Worm (Caenorhabditis elegans) whole organism, late embryonic: ENCODE measurements around the gene ugt-42.

Source experiments
- C38D4.7 ChIP-seq: fragments of 200-800 bp; sonication (Bioruptor generic); optimal IDR thresholded peaks from 2 replicates; lab custom pipeline; 2018; ENCODE audit warnings: mild to moderate bottlenecking, missing genetic modification characterization, moderate library complexity, missing compliant biosample characterization
- F13H6.1 ChIP-seq: sonication (generic microtip); optimal IDR thresholded peaks from 2 replicates; lab custom pipeline; 2016; ENCODE audit warnings: missing genetic modification characterization, missing compliant biosample characterization
- Y22D7AL.16 ChIP-seq: sonication (generic microtip); optimal IDR thresholded peaks from 2 replicates; lab custom pipeline; 2016; ENCODE audit warnings: missing genetic modification characterization, missing compliant biosample characterization
- ama-1 ChIP-seq: fragments of 150-350 bp; optimal IDR thresholded peaks from 2 replicates; lab custom pipeline; 2014
- ceh-30 ChIP-seq: fragments of 150-350 bp; optimal IDR thresholded peaks from 2 replicates; lab custom pipeline; 2014; ENCODE audit warnings: missing biosample characterization, missing genetic modification characterization
- ceh-45 ChIP-seq: fragments of 200-800 bp; sonication (Bioruptor generic); IDR thresholded peaks from 2 replicates; pipeline ENCODE4 v1.3.6; 2022; ENCODE audit warnings: missing genetic modification reagents, missing genetic modification characterization, missing compliant biosample characterization
- ceh-9 ChIP-seq: sonication (generic microtip); optimal IDR thresholded peaks from 2 replicates; lab custom pipeline; 2016; ENCODE audit warnings: mild to moderate bottlenecking, missing genetic modification characterization, inconsistent platforms, missing compliant biosample characterization
- dmd-4 ChIP-seq: sonication (generic microtip); optimal IDR thresholded peaks from 2 replicates; lab custom pipeline; 2016; ENCODE audit warnings: borderline replicate concordance, missing genetic modification characterization, missing compliant biosample characterization
- dve-1 ChIP-seq: sonication (generic microtip); optimal IDR thresholded peaks from 2 replicates; lab custom pipeline; 2017; ENCODE audit warnings: antibody characterized with exemption, mild to moderate bottlenecking, missing genetic modification characterization, missing compliant biosample characterization
- elt-2 ChIP-seq: sonication (generic microtip); optimal IDR thresholded peaks from 2 replicates; lab custom pipeline; 2016; ENCODE audit warnings: missing genetic modification reagents, missing genetic modification characterization, missing compliant biosample characterization
- elt-4 ChIP-seq: sonication (generic microtip); optimal IDR thresholded peaks from 2 replicates; lab custom pipeline; 2016; ENCODE audit warnings: missing genetic modification characterization, missing compliant biosample characterization
- ets-4 ChIP-seq: sonication (generic microtip); optimal IDR thresholded peaks from 2 replicates; lab custom pipeline; 2016; ENCODE audit warnings: missing genetic modification characterization, missing compliant biosample characterization
- fax-1 ChIP-seq: sonication (generic microtip); optimal IDR thresholded peaks from 2 replicates; lab custom pipeline; 2016; ENCODE audit warnings: missing genotype, missing genetic modification characterization, missing compliant biosample characterization
- fkh-10 ChIP-seq: fragments of 150-350 bp; optimal IDR thresholded peaks from 2 replicates; lab custom pipeline; 2014; ENCODE audit warnings: missing biosample characterization, missing genetic modification reagents, missing genetic modification characterization
- fkh-6 ChIP-seq: sonication (generic microtip); optimal IDR thresholded peaks from 2 replicates; lab custom pipeline; 2016; ENCODE audit warnings: missing genetic modification characterization, missing compliant biosample characterization
- gmeb-2 ChIP-seq: sonication (generic microtip); optimal IDR thresholded peaks from 2 replicates; lab custom pipeline; 2016; ENCODE audit warnings: missing genetic modification characterization, inconsistent platforms, missing compliant biosample characterization
- hlh-30 ChIP-seq: sonication (generic microtip); optimal IDR thresholded peaks from 2 replicates; lab custom pipeline; 2017; ENCODE audit warnings: antibody characterized with exemption, missing genetic modification characterization, missing compliant biosample characterization; ENCODE audit not compliant: insufficient read depth
- lim-6 ChIP-seq: sonication (generic microtip); optimal IDR thresholded peaks from 2 replicates; lab custom pipeline; 2016; ENCODE audit warnings: missing genetic modification characterization, missing compliant biosample characterization
- lin-11 ChIP-seq: fragments of 200-800 bp; sonication (Bioruptor generic); optimal IDR thresholded peaks from 2 replicates; lab custom pipeline; 2018; ENCODE audit warnings: mild to moderate bottlenecking, missing genetic modification characterization, missing compliant biosample characterization
- nfya-1 ChIP-seq: sonication (generic microtip); optimal IDR thresholded peaks from 2 replicates; lab custom pipeline; 2017; ENCODE audit warnings: missing genetic modification characterization, mild to moderate bottlenecking, missing compliant biosample characterization, antibody characterized with exemption, moderate library complexity
- nhr-232 ChIP-seq: sonication (generic microtip); optimal IDR thresholded peaks from 2 replicates; lab custom pipeline; 2016; ENCODE audit warnings: missing genetic modification characterization, missing compliant biosample characterization
- pag-3 ChIP-seq: sonication (generic microtip); optimal IDR thresholded peaks from 2 replicates; lab custom pipeline; 2016; ENCODE audit warnings: missing compliant biosample characterization, missing genetic modification characterization, borderline replicate concordance
- pat-9 ChIP-seq: fragments of 200-800 bp; sonication (Bioruptor generic); optimal IDR thresholded peaks from 2 replicates; lab custom pipeline; 2018; ENCODE audit warnings: mild to moderate bottlenecking, missing genetic modification characterization, moderate library complexity, missing compliant biosample characterization
- pax-1 ChIP-seq: fragments of 150-350 bp; optimal IDR thresholded peaks from 2 replicates; lab custom pipeline; 2014; ENCODE audit warnings: missing biosample characterization, missing genetic modification characterization
- pha-4 ChIP-seq: fragments of 150-350 bp; optimal IDR thresholded peaks from 2 replicates; lab custom pipeline; 2018; ENCODE audit warnings: missing biosample characterization, missing genetic modification reagents, missing genetic modification characterization
- ref-2 ChIP-seq: sonication (generic microtip); optimal IDR thresholded peaks from 2 replicates; lab custom pipeline; 2016; ENCODE audit warnings: missing genetic modification characterization, missing compliant biosample characterization
- rnt-1 ChIP-seq: sonication (generic microtip); optimal IDR thresholded peaks from 2 replicates; lab custom pipeline; 2016; ENCODE audit warnings: missing genetic modification characterization, missing compliant biosample characterization
- sdc-2 ChIP-seq: sonication (generic microtip); optimal IDR thresholded peaks from 2 replicates; lab custom pipeline; 2016; ENCODE audit warnings: missing genotype, missing genetic modification characterization, missing compliant biosample characterization
- sox-2 ChIP-seq: fragments of 200-800 bp; sonication (Bioruptor generic); IDR thresholded peaks from 2 replicates; pipeline ENCODE4 v1.3.6; 2022; ENCODE audit warnings: missing genetic modification reagents, missing genetic modification characterization, missing compliant biosample characterization
- syd-9 ChIP-seq: sonication (generic microtip); optimal IDR thresholded peaks from 2 replicates; lab custom pipeline; 2016; ENCODE audit warnings: mild to moderate bottlenecking, missing genetic modification characterization, moderate library complexity, missing compliant biosample characterization
- tbx-2 ChIP-seq: sonication (generic microtip); optimal IDR thresholded peaks from 2 replicates; lab custom pipeline; 2016; ENCODE audit warnings: missing genetic modification characterization, missing compliant biosample characterization
- ttx-3 ChIP-seq: sonication (generic microtip); optimal IDR thresholded peaks from 2 replicates; lab custom pipeline; 2016; ENCODE audit warnings: missing genetic modification reagents, missing genetic modification characterization, missing compliant biosample characterization
- unc-42 ChIP-seq: sonication (generic microtip); optimal IDR thresholded peaks from 2 replicates; lab custom pipeline; 2016; ENCODE audit warnings: missing genotype, missing genetic modification characterization, missing compliant biosample characterization
- unc-55 ChIP-seq: sonication (generic microtip); optimal IDR thresholded peaks from 2 replicates; lab custom pipeline; 2017; ENCODE audit warnings: missing biosample characterization, missing genetic modification reagents, missing genetic modification characterization

Gene ugt-42

ce11 chrV:671342-671741, 24.4 kb downstream of the ugt-42 start, which contains the start of gene sru-24:
TSS of gene sru-24 (minus strand) at chrV:671442.
- no peak for TF ChIP-seq pat-9 (tag; lab: Kevin White, UChicago)
- no peak for TF ChIP-seq rnt-1 (tag; lab: Kevin White, UChicago)
- no peak for TF ChIP-seq pax-1 (tag; lab: Kevin White, UChicago)
- no peak for TF ChIP-seq fkh-10
- TF ChIP-seq dve-1 (tag; lab: Kevin White, UChicago): no peak
- TF ChIP-seq pag-3: no peak
- TF ChIP-seq C38D4.7 (GFP tag; lab: Kevin White, UChicago): no peak

DNA sequence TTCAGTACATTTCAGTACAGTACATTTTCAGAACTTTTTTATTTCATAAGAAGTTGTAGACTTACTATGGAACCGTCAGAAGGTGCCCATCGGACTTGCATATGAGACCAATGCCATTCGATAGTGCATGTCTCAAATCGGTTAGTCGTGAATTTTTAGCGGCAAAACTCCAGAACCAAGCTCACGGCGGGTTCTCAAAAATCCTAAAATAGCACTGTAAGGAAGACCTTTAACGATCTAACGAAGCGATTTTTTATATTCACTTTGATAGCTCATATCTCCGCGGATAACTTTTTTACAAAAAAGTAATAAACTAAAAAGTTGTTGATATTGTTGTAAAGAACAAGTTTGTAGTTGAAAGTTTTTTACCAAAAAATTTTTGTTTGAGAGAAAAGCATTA, 27.2 kb downstream of the ugt-42 start, which contains the start of gene sru-25:
sru-25 (minus strand) TSS at position 101 of the 400 bp plus-strand sequence.
- no peak for TF ChIP-seq elt-4 (tag; lab: Kevin White, UChicago)
- TF ChIP-seq Y22D7AL.16: no peak
- TF ChIP-seq sox-2 (GFP tag; lab: Robert Waterston, UW): no peak
- no peak for TF ChIP-seq sdc-2 (tag; lab: Kevin White, UChicago)
- TF ChIP-seq ceh-30 (tag; lab: Kevin White, UChicago): no peak
- TF ChIP-seq pha-4 (tag; lab: Kevin White, UChicago): no peak
- no peak for TF ChIP-seq fkh-6 (tag; lab: Kevin White, UChicago)
- no peak for TF ChIP-seq ama-1 (lab: Kevin White, UChicago)
- no peak for TF ChIP-seq fax-1 (tag; lab: Kevin White, UChicago)
- TF ChIP-seq syd-9 (tag; lab: Kevin White, UChicago): no peak
- TF ChIP-seq nhr-232 (tag; lab: Kevin White, UChicago): no peak
- no peak for TF ChIP-seq ceh-45
- no peak for TF ChIP-seq rnt-1 (tag; lab: Kevin White, UChicago)
- TF ChIP-seq, all 69 proteins: peak for 0

- TF ChIP-seq unc-55 (GFP tag; lab: Kevin White, UChicago) (no peak), sdc-2 (tag; lab: Kevin White, UChicago) (no peak), F13H6.1 (tag; lab: Kevin White, UChicago) (no peak), dve-1 (tag; lab: Kevin White, UChicago) (no peak), gmeb-2 (tag; lab: Kevin White, UChicago) (no peak), unc-42 (no peak), ceh-9 (tag; lab: Kevin White, UChicago) (no peak)
Observed at ce11 chrV:676090-676489, 29.1 kb downstream of the ugt-42 start.

DNA sequence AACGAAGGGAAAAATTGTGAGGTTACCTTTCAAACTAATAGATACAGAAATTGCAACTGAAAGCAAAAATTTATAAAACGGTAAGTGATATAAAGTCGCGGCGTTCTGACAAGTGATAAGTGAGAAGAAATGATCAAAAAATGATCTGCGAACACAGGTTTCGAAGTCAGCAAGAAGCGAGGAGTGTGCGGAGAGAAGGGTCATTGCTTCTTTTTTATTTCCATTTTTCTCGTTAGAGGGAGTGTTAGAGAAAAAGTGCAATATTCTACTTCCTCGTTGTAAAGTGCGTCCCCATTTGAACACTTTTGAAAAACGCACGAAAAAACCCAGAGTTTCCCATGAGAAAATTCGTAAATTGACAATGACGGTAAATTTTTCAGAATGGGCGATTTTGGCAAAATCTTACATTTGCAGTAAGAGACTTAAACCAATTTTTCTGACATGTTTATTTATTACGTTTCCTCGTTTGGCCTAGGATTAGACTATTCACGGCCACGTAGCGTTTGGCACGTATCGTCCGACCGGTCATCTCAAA, 29.6 kb downstream of the ugt-42 start, which contains the start of the genes fbxa-72 and srx-21:
fbxa-72 (minus strand) TSS at position 204 of the 535 bp plus-strand sequence.
srx-21 (plus strand) TSS at position 485 of the 535 bp plus-strand sequence.
- TF ChIP-seq unc-42 (no peak), lim-6 (tag; lab: Kevin White, UChicago) (no peak), ref-2 (no peak), ceh-30 (tag; lab: Kevin White, UChicago) (no peak)

DNA sequence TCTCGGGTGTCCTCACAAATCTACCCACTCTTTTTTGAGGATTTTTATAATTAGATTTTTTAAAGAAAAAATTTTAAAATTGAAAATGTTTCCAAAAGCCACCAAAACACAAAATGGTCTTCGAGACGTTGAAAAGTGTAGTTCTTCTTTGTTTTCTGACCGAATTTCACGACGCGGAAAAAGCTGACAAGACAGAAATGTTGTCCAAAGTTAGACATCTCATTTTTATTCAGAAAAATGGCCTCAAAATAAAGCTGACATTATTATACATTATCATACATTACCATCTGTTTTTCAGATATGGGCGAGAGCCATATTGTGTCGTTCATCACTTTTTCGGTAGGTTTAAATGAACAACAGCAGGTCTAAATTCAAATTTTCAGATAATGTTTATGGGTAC, 32.7 kb downstream of the ugt-42 start, which contains the start of gene srx-22:
srx-22 (plus strand) TSS at position 301 of the 400 bp plus-strand sequence.
- TF ChIP-seq tbx-2 (no peak), ttx-3 (tag; lab: Kevin White, UChicago) (no peak), hlh-30 (no peak), ceh-45 (no peak), elt-2 (tag; lab: Kevin White, UChicago) (no peak), unc-42 (no peak), sdc-2 (tag; lab: Kevin White, UChicago) (no peak), F13H6.1 (tag; lab: Kevin White, UChicago) (no peak), ref-2 (no peak), sox-2 (GFP tag; lab: Robert Waterston, UW) (no peak), nfya-1 (tag; lab: Kevin White, UChicago) (no peak), dve-1 (tag; lab: Kevin White, UChicago) (no peak), dmd-4 (no peak), lin-11 (no peak), ets-4 (no peak), elt-4 (tag; lab: Kevin White, UChicago) (no peak)
- TF ChIP-seq, all 69 proteins: peak for 0
